Worm (Caenorhabditis elegans): Measurements from ENCODE around the gene Y57A10B.6.

Gene Y57A10B.6

DNA sequence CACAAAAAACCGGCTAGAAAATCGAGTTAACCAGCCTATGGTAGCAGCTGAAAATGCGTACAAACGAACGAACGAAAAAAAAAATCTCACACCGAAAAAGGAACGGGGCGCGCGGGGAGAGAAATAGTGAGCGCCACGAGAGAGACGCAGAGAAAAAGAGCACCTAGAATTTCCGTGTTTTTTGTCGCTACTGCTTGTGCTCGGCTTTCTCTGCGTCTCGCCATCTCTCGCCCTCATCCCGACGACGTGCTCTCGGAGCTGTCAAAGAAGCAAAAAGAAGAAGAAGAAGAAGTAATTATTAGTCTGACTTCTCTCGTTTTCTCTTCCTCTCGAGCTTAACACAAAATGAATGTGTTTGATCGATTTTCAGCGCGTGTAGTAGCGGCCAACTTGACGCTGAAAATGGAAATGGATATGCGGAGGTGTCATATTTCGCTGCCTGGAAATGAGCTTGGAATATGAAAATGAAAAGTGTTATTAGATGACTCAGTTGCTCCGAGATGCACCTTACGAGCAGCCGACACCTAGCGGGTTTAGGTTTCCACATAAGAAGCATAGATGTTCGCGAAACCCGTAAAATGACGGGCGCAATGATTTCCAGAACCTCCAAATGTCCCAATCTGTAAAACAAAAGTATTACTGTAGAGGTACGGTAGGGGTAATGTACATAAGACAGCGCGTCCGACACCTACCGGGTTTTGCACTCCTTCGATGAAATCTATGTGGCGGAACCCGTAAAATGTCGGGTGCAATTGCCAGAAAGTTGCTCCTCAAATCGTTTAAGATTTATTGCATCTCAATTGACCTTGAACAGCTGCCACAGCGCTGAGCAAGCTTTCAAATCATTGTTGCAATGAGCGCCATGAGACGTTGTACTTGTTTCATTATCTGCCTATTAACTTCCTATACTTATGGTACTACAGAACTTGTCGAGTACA, 7.0 kb upstream of the Y57A10B.6 start, which contains the start of gene btb-14 (continued):
- no peak for TF ChIP-seq C04F5.9 (tag; optimal IDR thresholded peaks at IDR 0.05)
- TF ChIP-seq mab-9 (GFP tag; IDR thresholded peaks at IDR 0.05), result no peak
- TF ChIP-seq nhr-237 (tag; optimal IDR thresholded peaks at IDR 0.05), result no peak
- no peak for TF ChIP-seq mep-1 (tag; optimal IDR thresholded peaks at IDR 0.05)
- TF ChIP-seq mdl-1 (tag; optimal IDR thresholded peaks at IDR 0.05), result no peak
- no peak for TF ChIP-seq ceh-88 (GFP tag; IDR thresholded peaks at IDR 0.05)
- TF ChIP-seq lin-39 (tag; optimal IDR thresholded peaks at IDR 0.05), result no peak
- TF ChIP-seq nhr-76 (tag; optimal IDR thresholded peaks at IDR 0.05), result no peak
- no peak for TF ChIP-seq nhr-12 (tag; optimal IDR thresholded peaks at IDR 0.05)
- no peak for TF ChIP-seq aha-1 (tag; optimal IDR thresholded peaks at IDR 0.05)
- TF ChIP-seq alr-1 (tag; optimal IDR thresholded peaks at IDR 0.05; ENCODE audit: borderline replicate concordance), result no peak
- TF ChIP-seq ztf-11 (tag; optimal IDR thresholded peaks at IDR 0.05), result no peak
- TF ChIP-seq ceh-90 (tag; optimal IDR thresholded peaks at IDR 0.05), result no peak
- peak; percentile 92 for TF ChIP-seq snpc-4 (tag; optimal IDR thresholded peaks at IDR 0.05)
- TF ChIP-seq fkh-4 (tag; optimal IDR thresholded peaks at IDR 0.05; ENCODE audit: borderline replicate concordance), result no peak
- no peak for TF ChIP-seq lir-3 (tag; optimal IDR thresholded peaks at IDR 0.05; ENCODE audit: poor library complexity)
- TF ChIP-seq rnt-1 (tag; optimal IDR thresholded peaks at IDR 0.05), result peak; percentile 77
- no peak for TF ChIP-seq hlh-17 (GFP tag; optimal IDR thresholded peaks at IDR 0.05; ENCODE audit: borderline replicate concordance)
- no peak for TF ChIP-seq sup-37 (GFP tag; optimal IDR thresholded peaks at IDR 0.05)
- TF ChIP-seq jun-1 (tag; optimal IDR thresholded peaks at IDR 0.05), result no peak
- TF ChIP-seq lsy-2 (tag; optimal IDR thresholded peaks at IDR 0.05), result peak; percentile 0 to 12
- TF ChIP-seq pqm-1 (tag; optimal IDR thresholded peaks at IDR 0.05), result no peak
- TF ChIP-seq F16B12.6 (tag; optimal IDR thresholded peaks at IDR 0.05), result no peak
- no peak for TF ChIP-seq nhr-84 (tag; optimal IDR thresholded peaks at IDR 0.05)
- no peak for TF ChIP-seq ces-1 (GFP tag; optimal IDR thresholded peaks at IDR 0.05)
- TF ChIP-seq swsn-7 (tag; optimal IDR thresholded peaks at IDR 0.05), result peak; percentile 34
- TF ChIP-seq egl-13 (tag; optimal IDR thresholded peaks at IDR 0.05), result peak; percentile 72
- no peak for TF ChIP-seq mef-2 (tag; optimal IDR thresholded peaks at IDR 0.05)
- TF ChIP-seq fkh-10 (GFP tag; optimal IDR thresholded peaks at IDR 0.05), result peak; percentile 14
- no peak for TF ChIP-seq C34B4.2 (tag; optimal IDR thresholded peaks at IDR 0.05)
- TF ChIP-seq pax-3 (tag; optimal IDR thresholded peaks at IDR 0.05), result no peak
- no peak for TF ChIP-seq lin-15B (tag; optimal IDR thresholded peaks at IDR 0.05)
- TF ChIP-seq nhr-90 (tag; optimal IDR thresholded peaks at IDR 0.05; ENCODE audit: poor library complexity), result no peak
- peak; percentile 59 for TF ChIP-seq lin-13 (GFP tag; optimal IDR thresholded peaks at IDR 0.05)
- no peak for TF ChIP-seq xbp-1 (tag; optimal IDR thresholded peaks at IDR 0.05)
- TF ChIP-seq Y116A8C.19 (tag; optimal IDR thresholded peaks at IDR 0.05; ENCODE audit: borderline replicate concordance), result no peak
- TF ChIP-seq nhr-11 (tag; optimal IDR thresholded peaks at IDR 0.05), result no peak

DNA sequence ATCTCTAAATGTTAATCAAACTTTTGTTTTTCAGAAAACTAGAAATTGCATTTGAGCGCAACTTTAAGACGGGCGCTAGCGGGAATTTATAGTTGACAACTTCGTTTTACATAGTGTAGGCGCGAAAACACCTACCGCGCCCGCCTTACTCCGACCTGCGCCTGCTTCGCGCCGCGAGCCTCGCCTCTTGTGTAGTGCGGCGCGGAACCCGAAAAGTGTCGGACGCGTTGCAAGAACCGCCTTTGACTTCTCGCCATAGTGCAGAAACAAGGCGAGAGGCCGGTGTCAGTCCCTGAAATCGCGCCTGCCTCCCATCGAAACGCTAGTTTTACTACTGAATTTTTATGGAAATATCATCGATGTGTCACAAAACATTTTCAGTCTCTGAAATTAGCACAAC, 4.1 kb upstream of the Y57A10B.6 start:
- no peak for TF ChIP-seq unc-130 (tag; optimal IDR thresholded peaks at IDR 0.05)
- TF ChIP-seq nhr-85 (tag), result peak; percentile 41
- no peak for TF ChIP-seq mep-1 (tag; optimal IDR thresholded peaks at IDR 0.05)
- peak; percentile 53 for TF ChIP-seq snpc-4 (tag; optimal IDR thresholded peaks at IDR 0.05)

DNA sequence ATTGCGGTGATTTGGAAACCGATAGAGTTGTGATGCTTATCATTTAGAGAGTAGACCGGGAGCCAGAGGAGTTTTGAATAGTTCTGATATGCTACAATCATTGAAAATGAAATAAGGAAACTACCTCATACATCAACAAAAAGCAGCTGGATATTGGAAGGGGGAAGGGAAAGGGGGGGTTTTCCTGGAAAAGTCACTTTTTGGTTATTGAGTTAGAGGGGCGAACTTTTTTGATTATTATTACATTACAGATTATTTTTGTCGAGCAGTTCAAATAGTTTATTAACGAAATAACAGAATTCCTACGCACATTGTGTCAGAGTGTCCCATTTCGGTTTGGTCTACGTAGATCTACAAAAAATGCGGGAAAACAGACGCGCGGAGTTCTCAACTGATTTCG, 3.1 kb upstream of the Y57A10B.6 start, which contains the start of gene sre-42:
sre-42 (minus strand) TSS at position 101 of the 400 bp plus-strand sequence.
- TF ChIP-seq ets-5 (GFP tag; IDR thresholded peaks at IDR 0.05) (no peak), egl-13 (tag; optimal IDR thresholded peaks at IDR 0.05) (no peak), skn-1 (tag; optimal IDR thresholded peaks at IDR 0.05) (no peak), ztf-11 (tag; optimal IDR thresholded peaks at IDR 0.05) (no peak), elt-2 (tag; optimal IDR thresholded peaks at IDR 0.05) (no peak), ceh-8 (GFP tag; optimal IDR thresholded peaks at IDR 0.05) (no peak), fkh-8 (tag; optimal IDR thresholded peaks at IDR 0.05) (no peak), snpc-4 (tag; optimal IDR thresholded peaks at IDR 0.05) (no peak), ces-1 (GFP tag; optimal IDR thresholded peaks at IDR 0.05) (no peak), nhr-71 (tag; optimal IDR thresholded peaks at IDR 0.05) (peak; percentile 3), nhr-19 (GFP tag; conservative IDR thresholded peaks at IDR 0.05) (no peak), unc-62 (GFP tag; optimal IDR thresholded peaks at IDR 0.05) (no peak), aha-1 (tag; optimal IDR thresholded peaks at IDR 0.05) (no peak), C16A3.4 (tag; optimal IDR thresholded peaks at IDR 0.05) (no peak), hlh-4 (tag; optimal IDR thresholded peaks at IDR 0.05) (peak; percentile 39), dsc-1 (tag; optimal IDR thresholded peaks at IDR 0.05) (no peak)
